Worm (Caenorhabditis elegans): ENCODE measurements around the gene endu-2.

DNA sequence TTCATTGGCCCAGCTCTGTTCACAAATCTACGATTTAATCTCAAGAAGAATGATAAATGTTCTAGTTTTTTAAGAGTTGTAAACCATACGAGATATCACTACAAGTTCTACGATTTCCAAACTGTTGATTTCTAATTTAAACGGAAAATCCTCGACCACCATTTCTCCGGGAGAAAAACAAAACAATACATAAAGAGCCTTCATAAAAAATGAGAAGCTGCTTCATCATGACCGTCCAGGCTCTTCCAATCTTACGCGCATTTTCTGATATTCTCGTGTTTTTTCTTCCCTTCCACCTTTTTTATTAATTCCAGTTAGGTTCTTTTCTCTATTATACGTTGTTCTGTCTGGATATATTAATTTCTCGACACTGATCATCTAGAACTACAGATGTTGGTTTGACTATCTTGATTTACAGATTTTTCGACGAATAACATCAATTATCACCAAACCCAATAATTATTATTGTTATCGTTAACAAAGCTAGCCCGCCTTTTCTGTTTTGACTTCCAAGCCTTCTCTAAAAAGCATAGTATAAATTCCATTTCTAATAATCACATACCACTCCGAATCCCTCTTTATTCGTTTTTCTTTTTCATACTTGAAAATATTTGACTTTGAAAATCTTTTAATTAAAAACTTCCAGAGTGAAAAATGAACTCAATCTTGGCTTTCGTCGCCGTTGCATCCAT, 27.5 kb upstream of the endu-2 start, which contains the start of gene C47D2.1:
- TF ChIP-seq ceh-13 (GFP tag; optimal IDR thresholded peaks at IDR 0.05) (no peak), scrt-1 (GFP tag; IDR thresholded peaks at IDR 0.05) (no peak), ama-1 (optimal IDR thresholded peaks at IDR 0.05) (no peak), ceh-36 (tag; optimal IDR thresholded peaks at IDR 0.05) (no peak), tra-4 (tag; optimal IDR thresholded peaks at IDR 0.05) (no peak), hnd-1 (tag; optimal IDR thresholded peaks at IDR 0.05) (no peak), B0310.2 (tag; optimal IDR thresholded peaks at IDR 0.05) (no peak), sea-1 (GFP tag; conservative IDR thresholded peaks at IDR 0.05) (no peak), F13C5.2 (tag; optimal IDR thresholded peaks at IDR 0.05) (no peak)

Data from whole organism, early embryonic.